Worm (Caenorhabditis elegans) whole organism, mixed stage, embryonic: ENCODE measurements around the gene C54G10.1.

Experiments
- M03D4.4 ChIP-seq: sonication (generic microtip); optimal IDR thresholded peaks from 2 replicates; lab custom pipeline; 2017; ENCODE audit warnings: mild to moderate bottlenecking, missing genetic modification characterization, missing compliant biosample characterization
- bed-3 ChIP-seq: fragments of 200-800 bp; sonication (Bioruptor generic); optimal IDR thresholded peaks from 3 replicates; lab custom pipeline; 2018; ENCODE audit warnings: mild to moderate bottlenecking, missing genetic modification characterization, moderate library complexity, missing compliant biosample characterization
- blmp-1 ChIP-seq: fragments of 150-350 bp; optimal IDR thresholded peaks from 2 replicates; lab custom pipeline; 2014; ENCODE audit warnings: missing biosample characterization, missing genetic modification characterization
- ceh-39 ChIP-seq: fragments of 150-350 bp; optimal IDR thresholded peaks from 2 replicates; lab custom pipeline; 2014; ENCODE audit warnings: missing biosample characterization, missing genetic modification characterization
- ceh-43 ChIP-seq: fragments of 200-800 bp; sonication (Bioruptor generic); optimal IDR thresholded peaks from 2 replicates; lab custom pipeline; 2018; ENCODE audit warnings: mild to moderate bottlenecking, missing genetic modification characterization, moderate library complexity, missing compliant biosample characterization
- ceh-83 ChIP-seq: fragments of 200-800 bp; sonication (Bioruptor generic); optimal IDR thresholded peaks from 2 replicates; lab custom pipeline; 2018; ENCODE audit warnings: mild to moderate bottlenecking, missing genetic modification characterization, missing compliant biosample characterization
- ces-1 ChIP-seq: fragments of 150-350 bp; optimal IDR thresholded peaks from 2 replicates; lab custom pipeline; 2014; ENCODE audit warnings: missing biosample characterization, missing genetic modification reagents, missing genetic modification characterization
- cnd-1 ChIP-seq: fragments of 200-800 bp; sonication (Bioruptor generic); optimal IDR thresholded peaks from 2 replicates; lab custom pipeline; 2018; ENCODE audit warnings: mild to moderate bottlenecking, missing genetic modification characterization, missing compliant biosample characterization
- drap-1 ChIP-seq: fragments of 200-800 bp; sonication (Bioruptor generic); optimal IDR thresholded peaks from 3 replicates; lab custom pipeline; 2018; ENCODE audit warnings: mild to moderate bottlenecking, missing genetic modification characterization, missing compliant biosample characterization
- elt-1 ChIP-seq: sonication (generic microtip); optimal IDR thresholded peaks from 2 replicates; lab custom pipeline; 2017; ENCODE audit warnings: missing genetic modification characterization, mild to moderate bottlenecking, missing compliant biosample characterization, antibody characterized with exemption, moderate library complexity, borderline replicate concordance; ENCODE audit not compliant: insufficient read depth
- elt-3 ChIP-seq: fragments of 150-350 bp; optimal IDR thresholded peaks from 2 replicates; lab custom pipeline; 2014; ENCODE audit warnings: missing biosample characterization, missing genetic modification characterization
- flh-1 ChIP-seq: fragments of 200-800 bp; sonication (Bioruptor generic); optimal IDR thresholded peaks from 2 replicates; lab custom pipeline; 2018; ENCODE audit warnings: mild to moderate bottlenecking, missing genetic modification characterization, moderate library complexity, missing compliant biosample characterization
- ham-2 ChIP-seq: fragments of 200-800 bp; sonication (Bioruptor generic); optimal IDR thresholded peaks from 2 replicates; lab custom pipeline; 2018; ENCODE audit warnings: mild to moderate bottlenecking, missing genetic modification characterization, missing compliant biosample characterization
- hlh-1 ChIP-seq: fragments of 150-350 bp; optimal IDR thresholded peaks from 2 replicates; lab custom pipeline; 2014; ENCODE audit warnings: missing biosample characterization, missing genetic modification reagents, missing genetic modification characterization
- lin-13 ChIP-seq: fragments of 150-350 bp; optimal IDR thresholded peaks from 2 replicates; lab custom pipeline; 2014; ENCODE audit warnings: missing biosample characterization, missing genetic modification characterization
- lin-32 ChIP-seq: fragments of 200-800 bp; sonication (Bioruptor generic); optimal IDR thresholded peaks from 2 replicates; lab custom pipeline; 2018; ENCODE audit warnings: mild to moderate bottlenecking, missing genetic modification characterization, missing compliant biosample characterization
- lsy-2 ChIP-seq: fragments of 150-350 bp; optimal IDR thresholded peaks from 2 replicates; lab custom pipeline; 2014; ENCODE audit warnings: missing biosample characterization, missing genetic modification characterization
- mab-5 ChIP-seq: fragments of 150-350 bp; optimal IDR thresholded peaks from 2 replicates; lab custom pipeline; 2014; ENCODE audit warnings: missing biosample characterization, missing genetic modification characterization
- mep-1 ChIP-seq: fragments of 150-350 bp; optimal IDR thresholded peaks from 2 replicates; lab custom pipeline; 2017; ENCODE audit warnings: missing biosample characterization, missing genetic modification reagents, missing genetic modification characterization, inconsistent platforms
- mls-2 ChIP-seq: sonication (generic microtip); optimal IDR thresholded peaks from 2 replicates; lab custom pipeline; 2016; ENCODE audit warnings: mild to moderate bottlenecking, missing genetic modification characterization, moderate library complexity, missing compliant biosample characterization
- nhr-12 ChIP-seq: fragments of 150-350 bp; optimal IDR thresholded peaks from 2 replicates; lab custom pipeline; 2014; ENCODE audit warnings: missing biosample characterization, missing genetic modification characterization
- nhr-2 ChIP-seq: fragments of 150-350 bp; optimal IDR thresholded peaks from 2 replicates; lab custom pipeline; 2014; ENCODE audit warnings: missing biosample characterization, missing genetic modification characterization
- nhr-237 ChIP-seq: fragments of 150-350 bp; optimal IDR thresholded peaks from 2 replicates; lab custom pipeline; 2014; ENCODE audit warnings: missing biosample characterization, missing genetic modification characterization
- nhr-28 ChIP-seq: fragments of 150-350 bp; optimal IDR thresholded peaks from 2 replicates; lab custom pipeline; 2014; ENCODE audit warnings: missing biosample characterization, missing genetic modification characterization
- nhr-76 ChIP-seq: sonication (generic microtip); optimal IDR thresholded peaks from 2 replicates; lab custom pipeline; 2017; ENCODE audit warnings: missing biosample characterization, missing genetic modification characterization
- pha-4 ChIP-seq: fragments of 150-350 bp; optimal IDR thresholded peaks from 2 replicates; lab custom pipeline; 2018; ENCODE audit warnings: missing biosample characterization, missing genetic modification reagents, missing genetic modification characterization
- sem-2 ChIP-seq: fragments of 200-800 bp; sonication (Bioruptor generic); optimal IDR thresholded peaks from 2 replicates; lab custom pipeline; 2018; ENCODE audit warnings: mild to moderate bottlenecking, missing genetic modification characterization, missing compliant biosample characterization
- sptf-1 ChIP-seq: sonication (generic microtip); optimal IDR thresholded peaks from 2 replicates; lab custom pipeline; 2017; ENCODE audit warnings: mild to moderate bottlenecking, missing genetic modification characterization, moderate library complexity, missing compliant biosample characterization
- tbx-8 ChIP-seq: fragments of 200-800 bp; sonication (Bioruptor generic); optimal IDR thresholded peaks from 2 replicates; lab custom pipeline; 2018; ENCODE audit warnings: mild to moderate bottlenecking, missing genetic modification characterization, moderate library complexity, missing compliant biosample characterization
- unc-39 ChIP-seq: fragments of 150-350 bp; optimal IDR thresholded peaks from 2 replicates; lab custom pipeline; 2014; ENCODE audit warnings: missing biosample characterization, missing genetic modification characterization
- unc-62 ChIP-seq: fragments of 150-350 bp; optimal IDR thresholded peaks from 2 replicates; lab custom pipeline; 2014; ENCODE audit warnings: missing biosample characterization, missing genetic modification reagents, missing genetic modification characterization
- zip-8 ChIP-seq: fragments of 150-350 bp; optimal IDR thresholded peaks from 2 replicates; lab custom pipeline; 2014; ENCODE audit warnings: missing biosample characterization, missing genetic modification characterization
- ztf-11 ChIP-seq: fragments of 150-350 bp; optimal IDR thresholded peaks from 2 replicates; lab custom pipeline; 2014; ENCODE audit warnings: missing biosample characterization, missing genetic modification characterization

The C54G10.1 gene

DNA sequence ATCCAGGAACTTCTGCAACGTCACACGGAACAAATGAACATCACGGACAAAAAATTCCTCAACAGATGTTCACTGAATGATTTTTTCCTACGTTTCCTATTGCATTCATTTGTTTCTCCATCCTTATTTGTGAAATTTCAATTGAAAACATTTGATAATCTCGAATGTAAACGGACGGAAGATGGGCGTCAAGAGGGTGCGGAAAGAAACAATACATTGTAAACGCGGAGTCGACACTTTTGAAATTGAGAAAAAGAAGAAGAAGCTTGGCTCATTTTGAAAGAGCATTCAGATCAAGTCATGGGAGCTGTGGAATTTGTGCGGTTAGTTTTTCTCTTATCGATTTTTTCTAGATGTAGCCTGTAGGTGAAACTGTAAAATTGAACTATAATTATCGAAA lies 22.1 kb downstream of the C54G10.1 start, which contains the start of gene C47E8.9:
TSS of gene C47E8.9 (plus strand) at position 301 of the 400 bp plus-strand sequence.
- TF ChIP-seq pha-4 (tag; lab: Kevin White, UChicago) (no peak), nhr-12 (tag; lab: Kevin White, UChicago) (no peak), mab-5 (tag; lab: Kevin White, UChicago) (no peak), nhr-76 (tag; lab: Kevin White, UChicago) (no peak), mls-2 (no peak), lin-32 (GFP tag; lab: Kevin White, UChicago) (no peak), cnd-1 (tag; lab: Kevin White, UChicago) (no peak), blmp-1 (tag; lab: Kevin White, UChicago) (no peak), elt-3 (tag; lab: Kevin White, UChicago) (no peak), hlh-1 (tag; lab: Kevin White, UChicago) (no peak), unc-62 (GFP tag; lab: Kevin White, UChicago) (no peak), mep-1 (no peak), sem-2 (GFP tag; lab: Kevin White, UChicago) (no peak)

DNA sequence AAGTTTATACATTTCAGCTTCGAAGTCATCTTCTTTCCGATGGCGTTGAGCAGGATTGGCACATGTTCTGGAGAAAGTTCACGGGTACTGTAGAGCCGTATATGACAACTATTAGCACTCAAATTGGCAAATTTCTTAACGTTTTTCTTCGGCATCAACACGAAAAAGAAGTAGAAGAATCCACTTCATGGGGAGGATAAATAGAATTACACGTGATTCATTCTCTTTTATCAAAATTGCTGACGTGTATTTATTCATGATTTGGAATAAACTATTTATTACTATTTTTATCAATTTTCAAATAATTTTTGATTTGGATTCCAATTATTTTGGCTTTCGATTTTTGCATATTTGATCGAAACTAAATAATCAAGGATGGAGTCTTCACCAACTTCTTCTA lies 24.8 kb downstream of the C54G10.1 start, which contains the start of gene C47E8.1:
TSS of gene C47E8.1 (plus strand) at position 301 of the 400 bp plus-strand sequence.
- TF ChIP-seq sptf-1 (tag; lab: Kevin White, UChicago) (no peak), sem-2 (GFP tag; lab: Kevin White, UChicago) (no peak), flh-1 (GFP tag; lab: Kevin White, UChicago) (no peak), nhr-28 (tag; lab: Kevin White, UChicago) (no peak), cnd-1 (tag; lab: Kevin White, UChicago) (no peak)
- TF ChIP-seq, all 35 proteins: peak for 0

- TF ChIP-seq ceh-39 (tag; lab: Kevin White, UChicago) (no peak), tbx-8 (GFP tag; lab: Kevin White, UChicago) (no peak), ceh-83 (GFP tag; lab: Kevin White, UChicago) (no peak), lsy-2 (tag; lab: Kevin White, UChicago) (no peak), ztf-11 (tag; lab: Kevin White, UChicago) (no peak), lin-13 (no peak), unc-39 (tag; lab: Kevin White, UChicago) (no peak), M03D4.4 (tag; lab: Kevin White, UChicago) (no peak), ceh-43 (GFP tag; lab: Kevin White, UChicago) (no peak), nhr-2 (no peak), ham-2 (GFP tag; lab: Kevin White, UChicago) (no peak), nhr-28 (tag; lab: Kevin White, UChicago) (no peak), mls-2 (no peak), nhr-237 (tag; lab: Kevin White, UChicago) (no peak), hlh-1 (tag; lab: Kevin White, UChicago) (no peak)
- TF ChIP-seq, all 35 proteins: peak for 0
Observed at ce11 chrV:14678298-14678697, 37.4 kb downstream of the C54G10.1 start.

DNA sequence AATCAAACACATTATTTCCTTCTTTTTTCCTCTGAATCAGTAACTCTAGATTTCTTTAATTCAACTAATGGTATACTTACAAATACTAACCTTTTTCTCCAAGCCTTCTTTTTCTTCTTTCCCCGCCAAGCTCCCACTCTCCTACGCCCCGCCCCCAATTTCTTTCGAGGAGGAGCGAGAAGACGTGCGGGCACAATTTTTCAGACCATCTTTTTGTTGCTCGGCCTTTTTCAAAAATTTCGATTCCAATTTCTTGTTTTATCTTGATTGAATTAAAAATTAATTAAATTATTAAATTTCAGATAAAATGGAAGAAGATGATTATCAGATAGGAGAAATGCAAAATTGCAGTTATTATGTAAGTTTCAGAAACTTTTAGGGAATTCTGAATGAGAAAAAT lies 39.1 kb downstream of the C54G10.1 start, which contains the start of gene C47E8.3:
TSS of gene C47E8.3 (plus strand) at position 301 of the 400 bp plus-strand sequence.
- TF ChIP-seq lin-32 (GFP tag; lab: Kevin White, UChicago) = no peak
- TF ChIP-seq hlh-1 (tag; lab: Kevin White, UChicago) = no peak
- no peak for TF ChIP-seq zip-8 (tag; lab: Kevin White, UChicago)
- TF ChIP-seq tbx-8 (GFP tag; lab: Kevin White, UChicago) = no peak
- no peak for TF ChIP-seq nhr-2
- TF ChIP-seq drap-1 (GFP tag; lab: Kevin White, UChicago) = no peak
- no peak for TF ChIP-seq mep-1
- no peak for TF ChIP-seq bed-3 (GFP tag; lab: Kevin White, UChicago)
- TF ChIP-seq flh-1 (GFP tag; lab: Kevin White, UChicago) = no peak
- no peak for TF ChIP-seq ceh-39 (tag; lab: Kevin White, UChicago)
- no peak for TF ChIP-seq elt-1 (tag; lab: Kevin White, UChicago)
- no peak for TF ChIP-seq lin-13
- TF ChIP-seq ces-1 (GFP tag; lab: Kevin White, UChicago) = no peak
- no peak for TF ChIP-seq unc-62 (GFP tag; lab: Kevin White, UChicago)
- no peak for TF ChIP-seq elt-3 (tag; lab: Kevin White, UChicago)
- TF ChIP-seq sptf-1 (tag; lab: Kevin White, UChicago) = no peak
- TF ChIP-seq nhr-12 (tag; lab: Kevin White, UChicago) = no peak
- TF ChIP-seq pha-4 (tag; lab: Kevin White, UChicago) = no peak
- no peak for TF ChIP-seq M03D4.4 (tag; lab: Kevin White, UChicago)
